Worm (Caenorhabditis elegans): Measurements from ENCODE around the gene F55A4.7.

Gene F55A4.7

DNA sequence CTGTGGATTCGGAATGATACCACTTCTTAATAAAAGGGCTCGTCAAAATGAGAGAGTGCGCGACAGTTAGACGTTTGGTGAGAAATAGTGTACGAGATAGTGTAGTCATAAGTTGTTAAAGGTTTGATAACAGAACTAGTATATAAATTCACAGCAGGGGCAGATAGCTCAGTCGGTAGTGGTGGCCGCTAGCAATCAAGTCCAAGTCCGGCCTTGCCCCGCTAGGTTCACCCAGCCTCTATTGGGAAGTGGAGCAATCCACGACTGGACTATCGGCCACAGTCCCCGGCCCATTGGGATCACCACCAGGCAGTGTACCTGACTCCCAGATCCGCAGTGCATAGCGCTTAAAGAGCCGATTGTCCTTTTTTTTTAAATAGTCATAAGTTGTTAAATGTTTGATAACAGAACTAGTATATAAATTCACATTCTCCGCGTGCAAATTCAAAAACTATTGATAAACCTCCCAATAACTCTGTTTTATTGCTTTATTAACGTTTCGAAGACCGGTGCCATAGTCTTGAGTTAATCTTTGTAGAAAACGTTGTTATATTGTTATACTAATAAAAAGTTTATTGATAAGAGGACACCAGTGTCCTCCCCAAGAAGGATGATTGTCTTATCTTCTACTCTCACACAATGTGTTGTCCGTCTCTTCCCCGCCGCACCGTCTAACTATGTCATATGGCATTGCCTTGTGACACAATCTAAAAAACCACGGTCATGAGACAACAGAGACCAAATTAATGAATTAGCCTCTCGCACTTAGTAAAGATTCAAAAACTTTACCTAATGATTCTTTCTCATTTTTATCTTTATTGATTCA lies 27.4 kb downstream of the F55A4.7 start (continued):
- TF ChIP-seq lin-14 (GFP tag; optimal IDR thresholded peaks at IDR 0.05) = peak; percentile 74
- TF ChIP-seq alr-1 (tag; optimal IDR thresholded peaks at IDR 0.05; ENCODE audit: borderline replicate concordance) = no peak
- peak; percentile 62 for TF ChIP-seq mep-1 (tag; optimal IDR thresholded peaks at IDR 0.05)
- peak in 2 of 3 experiments; percentile 4 to 36 for TF ChIP-seq dpl-1 (GFP tag; optimal IDR thresholded peaks at IDR 0.05)
- no peak for TF ChIP-seq xbp-1 (tag; optimal IDR thresholded peaks at IDR 0.05)
- TF ChIP-seq ceh-88 (GFP tag; IDR thresholded peaks at IDR 0.05) = 0 out of 2 replicates have a peak, but pooled peaks have one; percentile 3
- TF ChIP-seq unc-86 (tag; optimal IDR thresholded peaks at IDR 0.05) = no peak
- TF ChIP-seq ztf-11 (tag; optimal IDR thresholded peaks at IDR 0.05) = no peak
- no peak for TF ChIP-seq zip-4 (GFP tag; optimal IDR thresholded peaks at IDR 0.05)
- peak; percentile 79 for TF ChIP-seq nhr-90 (tag; optimal IDR thresholded peaks at IDR 0.05; ENCODE audit: poor library complexity)
- no peak for TF ChIP-seq pqm-1 (tag; optimal IDR thresholded peaks at IDR 0.05)
- peak; percentile 18 for TF ChIP-seq dsc-1 (tag; optimal IDR thresholded peaks at IDR 0.05)
- no peak for TF ChIP-seq sptf-1 (tag; optimal IDR thresholded peaks at IDR 0.05)
- TF ChIP-seq isw-1 (GFP tag; IDR thresholded peaks at IDR 0.05) = no peak
- TF ChIP-seq unc-30 (tag; optimal IDR thresholded peaks at IDR 0.05) = no peak
- TF ChIP-seq zag-1 (tag; optimal IDR thresholded peaks at IDR 0.05) = no peak
- TF ChIP-seq fos-1 (tag; optimal IDR thresholded peaks at IDR 0.05) = no peak
- TF ChIP-seq lin-13 (GFP tag; optimal IDR thresholded peaks at IDR 0.05) = peak; percentile 26
- no peak for TF ChIP-seq fkh-10 (GFP tag; optimal IDR thresholded peaks at IDR 0.05)
- peak in 1 of 2 experiments; percentile 63 for TF ChIP-seq mdl-1 (tag; optimal IDR thresholded peaks at IDR 0.05)
- peak; percentile 34 to 62 for TF ChIP-seq lsy-2 (tag; optimal IDR thresholded peaks at IDR 0.05)
- TF ChIP-seq irx-1 (tag; optimal IDR thresholded peaks at IDR 0.05) = no peak
- peak; percentile 25 for TF ChIP-seq sox-4 (tag; optimal IDR thresholded peaks at IDR 0.05)
- TF ChIP-seq ceh-90 (tag; optimal IDR thresholded peaks at IDR 0.05) = no peak
- peak; percentile 38 for TF ChIP-seq swsn-7 (tag; optimal IDR thresholded peaks at IDR 0.05)
- TF ChIP-seq nhr-71 (tag; optimal IDR thresholded peaks at IDR 0.05) = peak; percentile 86
- TF ChIP-seq unc-98 (GFP tag; IDR thresholded peaks at IDR 0.05) = no peak
- no peak for TF ChIP-seq nhr-77 (tag; optimal IDR thresholded peaks at IDR 0.05)
- peak; percentile 45; the same call in 1 of the 2 replicates for TF ChIP-seq grh-1 (GFP tag; IDR thresholded peaks at IDR 0.05)
- TF ChIP-seq snu-23 (GFP tag; optimal IDR thresholded peaks at IDR 0.05) = peak; percentile 82
- peak; percentile 0 to 83 (median 29) for TF ChIP-seq elt-3 (tag; optimal IDR thresholded peaks at IDR 0.05)
- TF ChIP-seq unc-62 (GFP tag; optimal IDR thresholded peaks at IDR 0.05) = no peak
- TF ChIP-seq ces-1 (GFP tag; optimal IDR thresholded peaks at IDR 0.05) = no peak

DNA sequence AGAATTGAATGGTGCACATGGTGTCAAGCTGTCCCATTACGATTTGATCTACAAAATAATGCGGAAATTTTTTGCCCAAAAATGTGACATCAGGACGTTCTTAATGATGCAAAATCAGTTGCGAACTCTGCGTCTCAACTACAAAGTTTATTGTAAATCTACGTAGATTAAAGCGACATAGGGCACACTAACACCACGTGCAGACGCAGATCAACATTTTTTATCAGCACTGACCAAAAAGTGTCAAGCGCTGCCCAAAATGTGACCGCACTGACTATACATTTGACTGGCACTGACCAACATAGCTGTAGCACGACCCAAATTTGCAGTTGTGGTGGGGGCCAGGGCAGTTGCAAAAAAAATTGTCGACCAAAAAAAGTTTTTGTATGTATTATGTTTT lies 28.7 kb downstream of the F55A4.7 start:
- TF ChIP-seq unc-62 (GFP tag; optimal IDR thresholded peaks at IDR 0.05) (no peak), elt-3 (tag; optimal IDR thresholded peaks at IDR 0.05) (no peak), alr-1 (tag; optimal IDR thresholded peaks at IDR 0.05; ENCODE audit: borderline replicate concordance) (no peak), elt-2 (tag; optimal IDR thresholded peaks at IDR 0.05) (peak; percentile 17), egl-13 (tag; optimal IDR thresholded peaks at IDR 0.05) (no peak)

DNA sequence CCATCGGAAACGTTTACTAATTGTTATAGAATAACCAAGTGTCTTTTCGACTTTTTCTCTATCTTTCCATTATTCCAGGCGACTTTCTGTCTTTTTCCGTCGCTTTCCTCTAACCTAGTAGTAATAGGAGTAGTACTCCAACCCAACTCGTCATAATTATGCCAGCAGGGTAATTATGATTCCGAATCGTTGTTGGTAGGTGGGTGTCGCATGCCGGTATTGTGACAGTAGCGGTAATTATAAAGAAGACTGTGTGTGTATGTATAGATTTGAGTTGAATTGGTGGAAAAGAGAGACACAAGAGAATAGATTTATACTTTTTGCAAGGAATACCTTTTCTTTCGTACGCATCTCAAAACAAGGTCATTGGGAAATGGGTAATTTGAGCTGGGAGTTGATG lies 33.2 kb downstream of the F55A4.7 start:
- TF ChIP-seq nhr-47 (tag; optimal IDR thresholded peaks at IDR 0.05) (no peak), skn-1 (tag; optimal IDR thresholded peaks at IDR 0.05) (no peak), snu-23 (GFP tag; optimal IDR thresholded peaks at IDR 0.05) (no peak), unc-98 (GFP tag; IDR thresholded peaks at IDR 0.05) (no peak), nhr-28 (tag; optimal IDR thresholded peaks at IDR 0.05) (no peak), sup-37 (GFP tag; optimal IDR thresholded peaks at IDR 0.05) (no peak), irx-1 (tag; optimal IDR thresholded peaks at IDR 0.05) (no peak), egl-27 (tag; optimal IDR thresholded peaks at IDR 0.05) (no peak), dsc-1 (tag; optimal IDR thresholded peaks at IDR 0.05) (no peak), lin-35 (GFP tag; optimal IDR thresholded peaks at IDR 0.05) (no peak), Y116A8C.19 (tag; optimal IDR thresholded peaks at IDR 0.05; ENCODE audit: borderline replicate concordance) (no peak), pqm-1 (tag; optimal IDR thresholded peaks at IDR 0.05) (no peak), mep-1 (tag; optimal IDR thresholded peaks at IDR 0.05) (peak; percentile 25), dpl-1 (GFP tag; optimal IDR thresholded peaks at IDR 0.05) (no peak), ceh-8 (GFP tag; optimal IDR thresholded peaks at IDR 0.05) (peak; percentile 27), fkh-4 (tag; optimal IDR thresholded peaks at IDR 0.05; ENCODE audit: borderline replicate concordance) (no peak), mdl-1 (tag; optimal IDR thresholded peaks at IDR 0.05) (no peak), pax-3 (tag; optimal IDR thresholded peaks at IDR 0.05) (no peak), C04F5.9 (tag; optimal IDR thresholded peaks at IDR 0.05) (no peak), sptf-1 (tag; optimal IDR thresholded peaks at IDR 0.05) (no peak), nhr-85 (tag) (peak; percentile 81)
